Worm (Caenorhabditis elegans): ENCODE results near the gene wht-8.

- TF ChIP-seq mdl-1 (tag; optimal IDR thresholded peaks at IDR 0.05) (no peak), snpc-4 (tag; optimal IDR thresholded peaks at IDR 0.05) (no peak), lin-13 (GFP tag; optimal IDR thresholded peaks at IDR 0.05) (no peak), R02D3.7 (tag; optimal IDR thresholded peaks at IDR 0.05) (no peak), unc-62 (GFP tag; optimal IDR thresholded peaks at IDR 0.05 in 1 of 2) (no peak), unc-62 (tag; optimal IDR thresholded peaks at IDR 0.05) (no peak), fkh-10 (GFP tag; optimal IDR thresholded peaks at IDR 0.05) (no peak), egl-27 (tag; optimal IDR thresholded peaks at IDR 0.05) (no peak), ceh-82 (tag; optimal IDR thresholded peaks at IDR 0.05) (no peak), vab-7 (GFP tag; IDR thresholded peaks at IDR 0.05) (no peak), nhr-25 (tag; optimal IDR thresholded peaks at IDR 0.05; ENCODE audit: borderline replicate concordance, insufficient read depth) (no peak)
These were observed 28.0 kb downstream of the wht-8 start for ce11 chrIII:11246588-11246987.
